Comparison of ENCODE assay signal across 1 fruit fly cellular context in the genomic region with DNA sequence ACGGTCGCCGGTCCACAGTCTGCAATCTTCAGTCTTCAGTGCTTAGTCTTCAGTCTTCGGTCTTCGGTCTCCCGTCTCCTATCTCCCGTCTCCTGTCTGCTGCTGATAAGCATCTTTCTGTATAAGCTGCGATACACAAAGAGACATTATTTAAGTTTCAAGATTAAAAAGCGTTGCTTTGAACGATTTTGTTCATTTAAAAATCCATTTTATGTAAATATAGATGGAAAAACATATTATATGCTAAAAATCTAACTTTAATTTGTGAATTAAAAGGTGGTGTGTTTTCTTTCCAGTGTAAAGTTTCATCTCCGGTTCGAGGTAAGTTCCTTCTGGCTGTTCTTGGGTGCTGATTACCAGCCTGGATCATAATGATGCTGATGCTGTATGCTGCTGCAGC.
TF ChIP-seq lines count a peak whose summit lies in the region.

No protein-coding gene starts in this region.

TF ChIP-seq in whole organism, prepupa, 60 proteins besides CTCF, POLR2A, EP300 and RAD21 (continued from another document):
- TF ChIP-seq Hr39 (GFP tag; optimal IDR thresholded peaks at IDR 0.05; lab: Kevin White, UChicago) (peak; percentile 61), CG11902 (GFP tag; optimal IDR thresholded peaks at IDR 0.05; lab: Kevin White, UChicago) (peak; percentile 12), CG4318 (GFP tag; optimal IDR thresholded peaks at IDR 0.05; lab: Kevin White, UChicago) (no peak), CG8632 (GFP tag; optimal IDR thresholded peaks at IDR 0.05; lab: Kevin White, UChicago) (peak; percentile 17), CG32006 (GFP tag; optimal IDR thresholded peaks at IDR 0.05; lab: Kevin White, UChicago) (peak; percentile 25), Gug (GFP tag; IDR thresholded peaks at IDR 0.05; lab: Robert Waterston, UW) (no peak), achi (GFP tag; optimal IDR thresholded peaks at IDR 0.05; lab: Kevin White, UChicago) (peak; percentile 52), CG10631 (GFP tag; optimal IDR thresholded peaks at IDR 0.05; lab: Kevin White, UChicago) (peak; percentile 63), CG8319 (GFP tag; optimal IDR thresholded peaks at IDR 0.05; lab: Kevin White, UChicago) (no peak), dsx (GFP tag; optimal IDR thresholded peaks at IDR 0.05; lab: Kevin White, UChicago; ENCODE audit: poor library complexity, severe bottlenecking) (peak; percentile 77), Smox (GFP tag; optimal IDR thresholded peaks at IDR 0.05; lab: Kevin White, UChicago) (peak; percentile 74), fd59A (GFP tag; optimal IDR thresholded peaks at IDR 0.05; lab: Kevin White, UChicago) (peak; percentile 53), fd85E (GFP tag; optimal IDR thresholded peaks at IDR 0.05; lab: Kevin White, UChicago) (no peak), acj6 (GFP tag; optimal IDR thresholded peaks at IDR 0.05; lab: Kevin White, UChicago) (peak; percentile 60), CG7368 (GFP tag; optimal IDR thresholded peaks at IDR 0.05; lab: Kevin White, UChicago) (peak; percentile 42), ss (GFP tag; optimal IDR thresholded peaks at IDR 0.05; lab: Kevin White, UChicago) (peak; percentile 57 to 71), CG31627 (GFP tag; optimal IDR thresholded peaks at IDR 0.05; lab: Kevin White, UChicago) (peak; percentile 68), spab (GFP tag; optimal IDR thresholded peaks at IDR 0.05; lab: Kevin White, UChicago) (peak; percentile 64), CG10669 (GFP tag; optimal IDR thresholded peaks at IDR 0.05; lab: Kevin White, UChicago) (peak; percentile 76), dac (GFP tag; optimal IDR thresholded peaks at IDR 0.05; lab: Kevin White, UChicago) (no peak), salr (GFP tag; optimal IDR thresholded peaks at IDR 0.05; lab: Kevin White, UChicago) (peak in 1 of 2 experiments; percentile 38), pdm3 (GFP tag; optimal IDR thresholded peaks at IDR 0.05; lab: Kevin White, UChicago) (peak; percentile 58), CG6276 (GFP tag; optimal IDR thresholded peaks at IDR 0.05; lab: Kevin White, UChicago) (no peak), fkh (GFP tag; optimal IDR thresholded peaks at IDR 0.05; lab: Kevin White, UChicago) (no peak), Ets21C (GFP tag; optimal IDR thresholded peaks at IDR 0.05; lab: Kevin White, UChicago) (peak; percentile 23), CG11762 (GFP tag; optimal IDR thresholded peaks at IDR 0.05; lab: Kevin White, UChicago; ENCODE audit: insufficient read depth) (peak; percentile 9), Lpt (GFP tag; optimal IDR thresholded peaks at IDR 0.05; lab: Kevin White, UChicago) (no peak), CG1621 (tag; optimal IDR thresholded peaks at IDR 0.05; lab: Kevin White, UChicago) (peak; percentile 70), CG16779 (tag; optimal IDR thresholded peaks at IDR 0.05; lab: Kevin White, UChicago) (no peak), esn (GFP tag; optimal IDR thresholded peaks at IDR 0.05; lab: Kevin White, UChicago) (peak; percentile 78), Met (GFP tag; optimal IDR thresholded peaks at IDR 0.05; lab: Kevin White, UChicago) (peak; percentile 76), Hr38 (GFP tag; optimal IDR thresholded peaks at IDR 0.05; lab: Kevin White, UChicago) (no peak), Blimp-1 (GFP tag; optimal IDR thresholded peaks at IDR 0.05; lab: Kevin White, UChicago) (peak; percentile 26), Hr4 (GFP tag; optimal IDR thresholded peaks at IDR 0.05; lab: Kevin White, UChicago) (no peak)
